Fruit fly (Drosophila melanogaster) whole organism, embryonic: Measurements from ENCODE around the gene CG9393.

Experiments
- Aef1 ChIP-seq: fragments of 200-800 bp; sonication (Bioruptor generic); IDR thresholded peaks from 3 replicates; pipeline ENCODE4 v1.3.6; 2022; ENCODE audit warnings: missing biosample characterization, missing genetic modification characterization
- CG10267 ChIP-seq: fragments of 200-800 bp; sonication (Bioruptor generic); optimal IDR thresholded peaks from 2 replicates; lab custom pipeline; 2018; ENCODE audit warnings: missing biosample characterization, mild to moderate bottlenecking, missing genetic modification characterization, moderate library complexity
- CG10321 ChIP-seq: fragments of 200-800 bp; sonication (Bioruptor generic); IDR thresholded peaks from 2 replicates; pipeline ENCODE4 v1.3.6; 2022; ENCODE audit warnings: missing biosample characterization, missing genetic modification characterization
- CG10979 ChIP-seq: fragments of 200-800 bp; sonication (Bioruptor generic); optimal IDR thresholded peaks from 2 replicates; lab custom pipeline; 2018; ENCODE audit warnings: missing biosample characterization, mild to moderate bottlenecking, missing genetic modification characterization, moderate library complexity
- CG11247 ChIP-seq: fragments of 200-800 bp; sonication (Bioruptor generic); IDR thresholded peaks from 2 replicates; pipeline ENCODE4 v1.3.6; 2022; ENCODE audit warnings: missing biosample characterization, missing genetic modification characterization
- CG13424 ChIP-seq: fragments of 200-800 bp; sonication (Bioruptor generic); optimal IDR thresholded peaks from 2 replicates; lab custom pipeline; 2019; ENCODE audit warnings: missing biosample characterization, mild to moderate bottlenecking, missing genetic modification characterization, moderate library complexity
- CG17361 ChIP-seq: fragments of 200-800 bp; sonication (Bioruptor generic); IDR thresholded peaks from 3 replicates; pipeline ENCODE4 v1.3.6; 2022; ENCODE audit warnings: missing biosample characterization, missing genetic modification characterization
- CG17385 ChIP-seq: fragments of 200-800 bp; sonication (Bioruptor generic); optimal IDR thresholded peaks from 3 replicates; lab custom pipeline; 2018; ENCODE audit warnings: missing biosample characterization, mild to moderate bottlenecking, missing genetic modification characterization
- CG17612 ChIP-seq: fragments of 200-800 bp; sonication (Bioruptor generic); IDR thresholded peaks from 2 replicates; pipeline ENCODE4 v1.3.6; 2022; ENCODE audit warnings: missing biosample characterization, missing genetic modification characterization
- CG17912 ChIP-seq: fragments of 200-800 bp; sonication (Bioruptor generic); optimal IDR thresholded peaks from 2 replicates; lab custom pipeline; 2018; ENCODE audit warnings: missing biosample characterization, mild to moderate bottlenecking, missing genetic modification characterization
- CG1832 ChIP-seq: fragments of 200-800 bp; sonication (Bioruptor generic); optimal IDR thresholded peaks from 2 replicates; lab custom pipeline; 2017; ENCODE audit warnings: missing biosample characterization, mild to moderate bottlenecking, missing genetic modification characterization, inconsistent platforms
- CG2129 ChIP-seq: fragments of 200-800 bp; sonication (Bioruptor generic); IDR thresholded peaks from 2 replicates; pipeline ENCODE4 v1.3.6; 2022; ENCODE audit warnings: missing biosample characterization, missing genetic modification characterization; ENCODE audit not compliant: partially characterized antibody
- CG2199 ChIP-seq: fragments of 200-800 bp; sonication (Bioruptor generic); IDR thresholded peaks from 3 replicates; pipeline ENCODE4 v1.3.6; 2022; ENCODE audit warnings: missing biosample characterization, missing genetic modification characterization
- CG2202 ChIP-seq: fragments of 200-800 bp; sonication (Bioruptor generic); optimal IDR thresholded peaks from 2 replicates; lab custom pipeline; 2018; ENCODE audit warnings: missing biosample characterization, mild to moderate bottlenecking, missing genetic modification characterization
- CG30403 ChIP-seq: fragments of 200-800 bp; sonication (Bioruptor generic); optimal IDR thresholded peaks from 3 replicates; lab custom pipeline; 2016; ENCODE audit warnings: missing biosample characterization, missing genetic modification characterization
- CG32532 ChIP-seq: fragments of 200-800 bp; sonication (Bioruptor generic); IDR thresholded peaks from 2 replicates; pipeline ENCODE4 v1.3.6; 2022; ENCODE audit warnings: missing biosample characterization, missing genetic modification characterization
- CG3281 ChIP-seq: fragments of 200-800 bp; sonication (Bioruptor generic); optimal IDR thresholded peaks from 3 replicates; lab custom pipeline; 2017; ENCODE audit warnings: missing biosample characterization, mild to moderate bottlenecking, missing genetic modification characterization
- CG4282 ChIP-seq: fragments of 200-800 bp; sonication (Bioruptor generic); optimal IDR thresholded peaks from 2 replicates; lab custom pipeline; 2016; ENCODE audit warnings: missing biosample characterization, missing genetic modification characterization
- CG6272 ChIP-seq: fragments of 200-800 bp; sonication (Bioruptor generic); IDR thresholded peaks from 2 replicates; pipeline ENCODE4 v1.3.6; 2022; ENCODE audit warnings: missing biosample characterization, missing genetic modification characterization
- CG7786 ChIP-seq: fragments of 200-800 bp; sonication (Bioruptor generic); optimal IDR thresholded peaks from 2 replicates; lab custom pipeline; 2016; ENCODE audit warnings: missing biosample characterization, missing genetic modification characterization
- CG8924 ChIP-seq: fragments of 200-800 bp; optimal IDR thresholded peaks from 3 replicates; lab custom pipeline; 2019; ENCODE audit warnings: missing biosample characterization, mild to moderate bottlenecking, missing genetic modification characterization, moderate library complexity
- CG9797 ChIP-seq: fragments of 200-800 bp; sonication (Bioruptor generic); optimal IDR thresholded peaks from 3 replicates; lab custom pipeline; 2018; ENCODE audit warnings: missing biosample characterization, mild to moderate bottlenecking, missing genetic modification characterization
- CG9876 ChIP-seq: fragments of 200-800 bp; sonication (Bioruptor generic); optimal IDR thresholded peaks from 2 replicates; lab custom pipeline; 2016; ENCODE audit warnings: missing biosample characterization, missing genetic modification characterization
- CG9932 ChIP-seq: fragments of 200-800 bp; sonication (Bioruptor generic); IDR thresholded peaks from 2 replicates; pipeline ENCODE4 v1.3.6; 2022; ENCODE audit warnings: missing biosample characterization, missing genetic modification characterization
- CHES-1-like ChIP-seq: fragments of 200-800 bp; sonication (Bioruptor generic); optimal IDR thresholded peaks from 2 replicates; lab custom pipeline; 2016; ENCODE audit warnings: missing biosample characterization, missing genetic modification characterization
- Chrac-16 ChIP-seq: fragments of 200-800 bp; sonication (Bioruptor generic); optimal IDR thresholded peaks from 3 replicates; lab custom pipeline; 2016; ENCODE audit warnings: missing biosample characterization, missing genetic modification characterization
- CrebB ChIP-seq: fragments of 200-800 bp; sonication (Bioruptor generic); optimal IDR thresholded peaks from 3 replicates; lab custom pipeline; 2018; ENCODE audit warnings: missing biosample characterization, mild to moderate bottlenecking, missing genetic modification characterization
- D19A ChIP-seq: fragments of 200-800 bp; optimal IDR thresholded peaks from 3 replicates; lab custom pipeline; 2019; ENCODE audit warnings: missing biosample characterization, mild to moderate bottlenecking, missing genetic modification characterization, moderate library complexity
- Dbx ChIP-seq: fragments of 200-800 bp; sonication (Bioruptor generic); IDR thresholded peaks from 3 replicates; pipeline ENCODE4 v1.3.6; 2022; ENCODE audit warnings: missing biosample characterization, missing genetic modification characterization
- Deaf1 ChIP-seq: fragments of 200-800 bp; optimal IDR thresholded peaks from 3 replicates; lab custom pipeline; 2019; ENCODE audit warnings: missing biosample characterization, mild to moderate bottlenecking, missing genetic modification characterization, moderate library complexity
- Dref ChIP-seq: fragments of 200-800 bp; sonication (Bioruptor generic); IDR thresholded peaks from 2 replicates; pipeline ENCODE4 v1.3.6; 2022; ENCODE audit warnings: missing biosample characterization, missing genetic modification characterization
- ERR ChIP-seq: fragments of 200-800 bp; sonication (Bioruptor generic); optimal IDR thresholded peaks from 2 replicates; lab custom pipeline; 2016; ENCODE audit warnings: missing biosample characterization, missing genetic modification characterization
- Kr ChIP-seq: fragments of 200-800 bp; sonication (Bioruptor generic); optimal IDR thresholded peaks from 2 replicates; lab custom pipeline; 2017; ENCODE audit warnings: missing biosample characterization, mild to moderate bottlenecking, missing genetic modification characterization
- Max ChIP-seq: fragments of 200-800 bp; sonication (Bioruptor generic); optimal IDR thresholded peaks from 2 replicates; lab custom pipeline; 2016; ENCODE audit warnings: missing biosample characterization, mild to moderate bottlenecking, missing genetic modification characterization
- Nf-YB ChIP-seq: fragments of 200-800 bp; sonication (Bioruptor generic); optimal IDR thresholded peaks from 3 replicates; lab custom pipeline; 2019; ENCODE audit warnings: missing biosample characterization, mild to moderate bottlenecking, missing genetic modification characterization, moderate library complexity
- Opbp ChIP-seq: fragments of 200-800 bp; sonication (Bioruptor generic); IDR thresholded peaks from 3 replicates; pipeline ENCODE4 v1.3.6; 2022; ENCODE audit warnings: missing biosample characterization, missing genetic modification characterization; ENCODE audit not compliant: partially characterized antibody
- Tbp ChIP-seq: fragments of >200 bp; optimal IDR thresholded peaks from 2 replicates; lab custom pipeline; 2018; ENCODE audit warnings: missing biosample characterization, missing genetic modification characterization
- YL-1 ChIP-seq: fragments of 200-800 bp; sonication (Bioruptor generic); optimal IDR thresholded peaks from 3 replicates; lab custom pipeline; 2017; ENCODE audit warnings: missing biosample characterization, mild to moderate bottlenecking, missing genetic modification characterization
- amos ChIP-seq: fragments of 200-800 bp; sonication (Bioruptor generic); IDR thresholded peaks from 2 replicates; pipeline ENCODE4 v1.3.6; 2022; ENCODE audit warnings: missing biosample characterization, missing genetic modification characterization; ENCODE audit not compliant: partially characterized antibody
- da ChIP-seq: fragments of 200-800 bp; sonication (Bioruptor generic); optimal IDR thresholded peaks from 2 replicates; lab custom pipeline; 2016; ENCODE audit warnings: missing biosample characterization, missing genetic modification characterization
- dm ChIP-seq: fragments of 200-800 bp; sonication (Bioruptor generic); optimal IDR thresholded peaks from 3 replicates; lab custom pipeline; 2016; ENCODE audit warnings: missing biosample characterization, missing genetic modification characterization
- fd64A ChIP-seq: fragments of 200-800 bp; sonication (Bioruptor generic); optimal IDR thresholded peaks from 3 replicates; lab custom pipeline; 2018; ENCODE audit warnings: missing biosample characterization, mild to moderate bottlenecking, missing genetic modification characterization
- jing ChIP-seq: fragments of 200-800 bp; sonication (Bioruptor generic); optimal IDR thresholded peaks from 2 replicates; lab custom pipeline; 2018; ENCODE audit warnings: missing biosample characterization, mild to moderate bottlenecking, missing genetic modification characterization
- lbe ChIP-seq: fragments of 200-800 bp; sonication (Bioruptor generic); optimal IDR thresholded peaks from 2 replicates; lab custom pipeline; 2016; ENCODE audit warnings: missing biosample characterization, mild to moderate bottlenecking, missing genetic modification characterization
- lmd ChIP-seq: fragments of 200-800 bp; sonication (Bioruptor generic); IDR thresholded peaks from 2 replicates; pipeline ENCODE4 v1.3.6; 2022; ENCODE audit warnings: missing biosample characterization, missing genetic modification characterization
- nerfin-2 ChIP-seq: fragments of 200-800 bp; sonication (Bioruptor generic); IDR thresholded peaks from 2 replicates; pipeline ENCODE4 v1.3.6; 2022; ENCODE audit warnings: missing biosample characterization, missing genetic modification characterization; ENCODE audit not compliant: partially characterized antibody
- oc ChIP-seq: fragments of 200-800 bp; sonication (Bioruptor generic); optimal IDR thresholded peaks from 2 replicates; lab custom pipeline; 2018; ENCODE audit warnings: missing biosample characterization, mild to moderate bottlenecking, missing genetic modification characterization, moderate library complexity
- pb ChIP-seq: fragments of 200-800 bp; sonication (Bioruptor generic); optimal IDR thresholded peaks from 3 replicates; lab custom pipeline; 2016; ENCODE audit warnings: missing biosample characterization, missing genetic modification characterization
- pfk ChIP-seq: fragments of 200-800 bp; sonication (Bioruptor generic); optimal IDR thresholded peaks from 2 replicates; lab custom pipeline; 2018; ENCODE audit warnings: missing biosample characterization, mild to moderate bottlenecking, missing genetic modification characterization, moderate library complexity
- run ChIP-seq: fragments of 200-800 bp; sonication (Bioruptor generic); optimal IDR thresholded peaks from 3 replicates; lab custom pipeline; 2018; ENCODE audit warnings: missing biosample characterization, mild to moderate bottlenecking, missing genetic modification characterization
- sob ChIP-seq: fragments of 200-800 bp; sonication (Bioruptor generic); IDR thresholded peaks from 2 replicates; pipeline ENCODE4 v1.3.6; 2022; ENCODE audit warnings: missing biosample characterization, missing genetic modification characterization
- vvl ChIP-seq: fragments of 200-800 bp; sonication (Bioruptor generic); IDR thresholded peaks from 2 replicates; pipeline ENCODE4 v1.3.6; 2022; ENCODE audit warnings: missing biosample characterization, missing genetic modification characterization

Gene CG9393

DNA sequence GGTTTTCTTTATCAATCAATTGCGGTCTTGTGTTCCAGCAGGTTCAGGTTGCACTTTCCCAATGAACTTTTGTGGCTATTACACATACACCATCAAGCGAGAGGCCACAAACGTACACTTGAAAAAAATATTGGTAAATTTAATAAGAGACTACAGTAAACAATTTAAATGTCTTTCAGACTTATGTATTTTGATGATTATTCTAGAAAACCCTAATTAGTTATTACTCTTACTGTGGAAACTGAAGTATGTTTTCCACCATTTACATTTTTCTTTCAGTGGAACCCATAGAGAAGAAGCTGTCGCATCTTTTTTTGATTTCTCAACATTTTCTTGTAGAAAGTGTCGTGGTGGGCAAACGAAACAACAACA lies 29.4 kb downstream of the CG9393 start (continued):
- TF ChIP-seq pb = peak; percentile 84
- TF ChIP-seq oc = peak; percentile 95
- TF ChIP-seq YL-1 = peak; percentile 70
- peak; percentile 82 for TF ChIP-seq da
- no peak for TF ChIP-seq Deaf1 (tag; lab: Kevin White, UChicago)
- TF ChIP-seq CHES-1-like = peak; percentile 90
- TF ChIP-seq amos = no peak
- peak; percentile 58 for TF ChIP-seq CG17912 (GFP tag; lab: Kevin White, UChicago)
- no peak for TF ChIP-seq pfk (GFP tag; lab: Kevin White, UChicago)
- peak; percentile 78 for TF ChIP-seq Nf-YB (GFP tag; lab: Kevin White, UChicago)
- TF ChIP-seq CrebB (tag; lab: Kevin White, UChicago) = peak; percentile 89
- TF ChIP-seq CG6272 (GFP tag; lab: Robert Waterston, UW) = peak; percentile 78
- peak; percentile 78 for TF ChIP-seq Dbx
- peak; percentile 96 for TF ChIP-seq CG10979
- no peak for TF ChIP-seq CG9797 (GFP tag; lab: Kevin White, UChicago)
- TF ChIP-seq Chrac-16 (GFP tag; lab: Kevin White, UChicago) = peak; percentile 83
- TF ChIP-seq D19A = peak; percentile 91
- TF ChIP-seq CG13424 (tag; lab: Kevin White, UChicago) = peak; percentile 95
- TF ChIP-seq CG7786 (GFP tag; lab: Kevin White, UChicago) = peak; percentile 89
- TF ChIP-seq jing (GFP tag; lab: Kevin White, UChicago) = peak; percentile 86
- peak; percentile 77 for TF ChIP-seq fd64A (GFP tag; lab: Kevin White, UChicago)
- TF ChIP-seq nerfin-2 (GFP tag; lab: Robert Waterston, UW) = no peak
- TF ChIP-seq CG11247 = peak; percentile 81
- peak; percentile 87 for TF ChIP-seq lmd (GFP tag; lab: Robert Waterston, UW)
- TF ChIP-seq dm (GFP tag; lab: Kevin White, UChicago) = peak; percentile 88
- peak; percentile 56 for TF ChIP-seq ERR (GFP tag; lab: Kevin White, UChicago)
- peak; percentile 96 for TF ChIP-seq CG8924
- peak; percentile 86 for TF ChIP-seq Max (GFP tag; lab: Kevin White, UChicago)
- no peak; the same call in 1 of the 2 replicates for TF ChIP-seq CG9932
- TF ChIP-seq Opbp (GFP tag; lab: Robert Waterston, UW) = no peak
- no peak for TF ChIP-seq CG2129 (GFP tag; lab: Robert Waterston, UW)
- no peak for TF ChIP-seq Dref
- peak; percentile 95 for TF ChIP-seq CG30403
- peak; percentile 89 for TF ChIP-seq CG17385 (GFP tag; lab: Kevin White, UChicago)
- peak; percentile 93 for TF ChIP-seq sob
- no peak for TF ChIP-seq CG1832
- peak; percentile 97 for TF ChIP-seq CG17361 (GFP tag; lab: Robert Waterston, UW)
- TF ChIP-seq CG3281 (GFP tag; lab: Kevin White, UChicago) = peak; percentile 87
- peak; percentile 51 for TF ChIP-seq CG4282 (GFP tag; lab: Kevin White, UChicago)
- TF ChIP-seq CG10321 (GFP tag; lab: Robert Waterston, UW) = peak; percentile 59
- peak; percentile 83 for TF ChIP-seq Aef1 (GFP tag; lab: Robert Waterston, UW)
- TF ChIP-seq CG32532 (GFP tag; lab: Robert Waterston, UW) = peak; percentile 93
- peak; percentile 35 for TF ChIP-seq lbe
- no peak for TF ChIP-seq Kr (GFP tag; lab: Kevin White, UChicago)
- peak; percentile 82 for TF ChIP-seq CG9876 (GFP tag; lab: Kevin White, UChicago)
- peak; percentile 97 for TF ChIP-seq vvl (GFP tag; lab: Robert Waterston, UW)
- no peak for TF ChIP-seq Tbp (GFP tag; lab: Kevin White, UChicago)
- TF ChIP-seq CG2202 (tag; lab: Kevin White, UChicago) = peak; percentile 87
- peak; percentile 88 for TF ChIP-seq CG10267 (tag; lab: Kevin White, UChicago)
- TF ChIP-seq CG17612 (GFP tag; lab: Robert Waterston, UW) = peak; percentile 75
- TF ChIP-seq run (tag; lab: Kevin White, UChicago) = peak; percentile 94
- TF ChIP-seq CG2199 = peak; percentile 83; the same call in 2 of the 3 replicates
